Fruit fly (Drosophila melanogaster) whole organism, embryonic: ENCODE data around the gene Tg.

Source experiments
- Antp ChIP-seq: fragments of 200-800 bp; sonication (Bioruptor generic); optimal IDR thresholded peaks from 3 replicates; lab custom pipeline; 2016; ENCODE audit warnings: missing biosample characterization, missing genetic modification characterization
- B-H2 ChIP-seq: fragments of 200-800 bp; sonication (Bioruptor generic); optimal IDR thresholded peaks from 2 replicates; lab custom pipeline; 2018; ENCODE audit warnings: missing biosample characterization, mild to moderate bottlenecking, missing genetic modification characterization
- Bdp1 ChIP-seq: fragments of 200-800 bp; sonication (Bioruptor generic); optimal IDR thresholded peaks from 3 replicates; lab custom pipeline; 2016; ENCODE audit warnings: missing biosample characterization, missing genetic modification characterization
- Bteb2 ChIP-seq: fragments of 200-800 bp; sonication (Bioruptor generic); optimal IDR thresholded peaks from 2 replicates; lab custom pipeline; 2016; ENCODE audit warnings: missing biosample characterization, missing genetic modification characterization
- CG10959 ChIP-seq: fragments of 200-800 bp; sonication (Bioruptor generic); IDR thresholded peaks from 2 replicates; pipeline ENCODE4 v1.3.6; 2022; ENCODE audit warnings: missing biosample characterization, missing genetic modification characterization
- CG11696 ChIP-seq: fragments of 200-800 bp; sonication (Bioruptor generic); IDR thresholded peaks from 2 replicates; pipeline ENCODE4 v1.3.6; 2022; ENCODE audit warnings: missing biosample characterization, missing genetic modification characterization
- CG1233 ChIP-seq: fragments of 200-800 bp; sonication (Bioruptor generic); optimal IDR thresholded peaks from 4 replicates; lab custom pipeline; 2018; ENCODE audit warnings: missing biosample characterization, mild to moderate bottlenecking, missing genetic modification characterization
- CG13775 ChIP-seq: fragments of 200-800 bp; sonication (Bioruptor generic); optimal IDR thresholded peaks from 3 replicates; lab custom pipeline; 2017; ENCODE audit warnings: missing biosample characterization, mild to moderate bottlenecking, missing genetic modification characterization
- CG14860 ChIP-seq: fragments of 200-800 bp; sonication (Bioruptor generic); IDR thresholded peaks from 3 replicates; pipeline ENCODE4 v1.3.6; 2022; ENCODE audit warnings: missing biosample characterization, missing genetic modification characterization; ENCODE audit not compliant: partially characterized antibody
- CG17568 ChIP-seq: fragments of 200-800 bp; sonication (Bioruptor generic); optimal IDR thresholded peaks from 2 replicates; lab custom pipeline; 2018; ENCODE audit warnings: missing biosample characterization, mild to moderate bottlenecking, missing genetic modification characterization, moderate library complexity
- CG17829 ChIP-seq: fragments of 200-800 bp; optimal IDR thresholded peaks from 2 replicates; lab custom pipeline; 2019; ENCODE audit warnings: missing biosample characterization, mild to moderate bottlenecking, missing genetic modification characterization, moderate library complexity
- CG1792 ChIP-seq: fragments of 200-800 bp; sonication (Bioruptor generic); optimal IDR thresholded peaks from 2 replicates; lab custom pipeline; 2016; ENCODE audit warnings: missing biosample characterization, missing genetic modification characterization
- CG18599 ChIP-seq: fragments of 200-800 bp; sonication (Bioruptor generic); optimal IDR thresholded peaks from 3 replicates; lab custom pipeline; 2017; ENCODE audit warnings: missing biosample characterization, missing genetic modification characterization, mild to moderate bottlenecking, moderate library complexity, missing genetic modification reagents
- CG2889 ChIP-seq: fragments of 200-800 bp; sonication (Bioruptor generic); IDR thresholded peaks from 3 replicates; pipeline ENCODE4 v1.3.6; 2022; ENCODE audit warnings: missing biosample characterization, missing genetic modification characterization
- CG33557 ChIP-seq: fragments of 200-800 bp; sonication (Bioruptor generic); optimal IDR thresholded peaks from 2 replicates; lab custom pipeline; 2019; ENCODE audit warnings: missing biosample characterization, mild to moderate bottlenecking, missing genetic modification characterization, moderate library complexity
- CG5180 ChIP-seq: fragments of 200-800 bp; sonication (Bioruptor generic); optimal IDR thresholded peaks from 3 replicates; lab custom pipeline; 2017; ENCODE audit warnings: missing biosample characterization, missing genetic modification characterization, mild to moderate bottlenecking, moderate library complexity, missing genetic modification reagents
- CG8089 ChIP-seq: fragments of 200-800 bp; sonication (Bioruptor generic); optimal IDR thresholded peaks from 3 replicates; lab custom pipeline; 2016; ENCODE audit warnings: missing biosample characterization, missing genetic modification characterization
- CG8359 ChIP-seq: fragments of 200-800 bp; sonication (Bioruptor generic); optimal IDR thresholded peaks from 2 replicates; lab custom pipeline; 2017; ENCODE audit warnings: missing biosample characterization, mild to moderate bottlenecking, missing genetic modification characterization, borderline replicate concordance
- CG8478 ChIP-seq: fragments of >200 bp; optimal IDR thresholded peaks from 2 replicates; lab custom pipeline; 2018
- CG9215 ChIP-seq: fragments of 200-800 bp; sonication (Bioruptor generic); IDR thresholded peaks from 2 replicates; pipeline ENCODE4 v1.3.6; 2022; ENCODE audit warnings: missing biosample characterization, missing genetic modification characterization
- CG9727 ChIP-seq: fragments of 200-800 bp; sonication (Bioruptor generic); optimal IDR thresholded peaks from 3 replicates; lab custom pipeline; 2017; ENCODE audit warnings: missing biosample characterization, mild to moderate bottlenecking, missing genetic modification characterization
- CHES-1-like ChIP-seq: fragments of 200-800 bp; sonication (Bioruptor generic); optimal IDR thresholded peaks from 2 replicates; lab custom pipeline; 2016; ENCODE audit warnings: missing biosample characterization, missing genetic modification characterization
- CrebB ChIP-seq: fragments of 200-800 bp; sonication (Bioruptor generic); optimal IDR thresholded peaks from 3 replicates; lab custom pipeline; 2018; ENCODE audit warnings: missing biosample characterization, mild to moderate bottlenecking, missing genetic modification characterization
- D ChIP-seq, 2 experiments: fragments of 200-800 bp in 1 of 2; fragments of >200 bp in 1 of 2; sonication (Bioruptor generic) in 1 of 2; optimal IDR thresholded peaks; 2 replicates in 1 of 2; 3 replicates in 1 of 2; lab custom pipeline; 2017; ENCODE audit warnings: mild to moderate bottlenecking in 1 of 2, missing biosample characterization in 1 of 2, missing genetic modification characterization in 1 of 2, missing genetic modification reagents in 1 of 2
- Dip2 ChIP-seq: fragments of 200-800 bp; sonication (Bioruptor generic); IDR thresholded peaks from 2 replicates; pipeline ENCODE4 v1.3.6; 2022; ENCODE audit warnings: missing biosample characterization, missing genetic modification characterization
- HmgZ ChIP-seq: fragments of 200-800 bp; sonication (Bioruptor generic); optimal IDR thresholded peaks from 2 replicates; lab custom pipeline; 2018; ENCODE audit warnings: missing biosample characterization, mild to moderate bottlenecking, missing genetic modification characterization
- Hmx ChIP-seq: fragments of 200-800 bp; sonication (Bioruptor generic); optimal IDR thresholded peaks from 2 replicates; lab custom pipeline; 2016; ENCODE audit warnings: missing biosample characterization, missing genetic modification characterization
- Hr3 ChIP-seq: fragments of 200-800 bp; sonication (Bioruptor generic); optimal IDR thresholded peaks from 3 replicates; lab custom pipeline; 2016; ENCODE audit warnings: missing biosample characterization, missing genetic modification characterization
- Max ChIP-seq: fragments of 200-800 bp; sonication (Bioruptor generic); optimal IDR thresholded peaks from 2 replicates; lab custom pipeline; 2016; ENCODE audit warnings: missing biosample characterization, mild to moderate bottlenecking, missing genetic modification characterization
- NfI ChIP-seq: fragments of 200-800 bp; sonication (Bioruptor generic); optimal IDR thresholded peaks from 3 replicates; lab custom pipeline; 2018; ENCODE audit warnings: missing biosample characterization, mild to moderate bottlenecking, missing genetic modification characterization, moderate library complexity
- Opbp ChIP-seq: fragments of 200-800 bp; sonication (Bioruptor generic); IDR thresholded peaks from 3 replicates; pipeline ENCODE4 v1.3.6; 2022; ENCODE audit warnings: missing biosample characterization, missing genetic modification characterization; ENCODE audit not compliant: partially characterized antibody
- Pdp1 ChIP-seq, 2 experiments: fragments of 200-800 bp; sonication (Bioruptor generic); optimal IDR thresholded peaks; 3 replicates each; lab custom pipeline; 2016; ENCODE audit warnings: missing biosample characterization in 2 of 2, missing genetic modification characterization in 2 of 2, mild to moderate bottlenecking in 1 of 2, moderate library complexity in 1 of 2
- Rfx ChIP-seq: fragments of 200-800 bp; sonication (Bioruptor generic); IDR thresholded peaks from 2 replicates; pipeline ENCODE4 v1.3.6; 2022; ENCODE audit warnings: missing biosample characterization, missing genetic modification characterization
- Sin3A ChIP-seq: fragments of >200 bp; optimal IDR thresholded peaks from 2 replicates; lab custom pipeline; 2018
- Tbp ChIP-seq: fragments of >200 bp; optimal IDR thresholded peaks from 2 replicates; lab custom pipeline; 2018; ENCODE audit warnings: missing biosample characterization, missing genetic modification characterization
- Usf ChIP-seq: fragments of 200-800 bp; sonication (Bioruptor generic); optimal IDR thresholded peaks from 2 replicates; lab custom pipeline; 2017; ENCODE audit warnings: missing genotype, missing biosample characterization, missing genetic modification characterization
- chm ChIP-seq: fragments of 200-800 bp; sonication (Bioruptor generic); IDR thresholded peaks from 2 replicates; pipeline ENCODE4 v1.3.6; 2022; ENCODE audit warnings: missing biosample characterization, missing genetic modification characterization
- chn ChIP-seq: fragments of 200-800 bp; sonication (Bioruptor generic); optimal IDR thresholded peaks from 2 replicates; lab custom pipeline; 2016; ENCODE audit warnings: missing biosample characterization, missing genetic modification characterization
- dimm ChIP-seq: fragments of 200-800 bp; sonication (Bioruptor generic); IDR thresholded peaks from 2 replicates; pipeline ENCODE4 v1.3.6; 2022; ENCODE audit warnings: missing biosample characterization, missing genetic modification characterization
- dm ChIP-seq: fragments of 200-800 bp; sonication (Bioruptor generic); optimal IDR thresholded peaks from 3 replicates; lab custom pipeline; 2016; ENCODE audit warnings: missing biosample characterization, missing genetic modification characterization
- dmrt99B ChIP-seq: fragments of 200-800 bp; sonication (Bioruptor generic); optimal IDR thresholded peaks from 2 replicates; lab custom pipeline; 2018; ENCODE audit warnings: missing biosample characterization, mild to moderate bottlenecking, missing genetic modification characterization, moderate library complexity
- ems ChIP-seq: fragments of 200-800 bp; sonication (Bioruptor generic); optimal IDR thresholded peaks from 3 replicates; lab custom pipeline; 2016; ENCODE audit warnings: missing biosample characterization, missing genetic modification characterization
- fd102C ChIP-seq: fragments of 200-800 bp; sonication (Bioruptor generic); optimal IDR thresholded peaks from 2 replicates; lab custom pipeline; 2018; ENCODE audit warnings: missing biosample characterization, mild to moderate bottlenecking, missing genetic modification characterization, moderate library complexity
- grau ChIP-seq: fragments of 200-800 bp; optimal IDR thresholded peaks from 3 replicates; lab custom pipeline; 2019; ENCODE audit warnings: missing biosample characterization, mild to moderate bottlenecking, missing genetic modification characterization, moderate library complexity
- h ChIP-seq: fragments of >200 bp; optimal IDR thresholded peaks from 2 replicates; lab custom pipeline; 2017
- kay ChIP-seq: fragments of 200-800 bp; sonication (Bioruptor generic); optimal IDR thresholded peaks from 2 replicates; lab custom pipeline; 2016; ENCODE audit warnings: missing biosample characterization, missing genetic modification characterization
- lola ChIP-seq, 3 experiments: fragments of >200 bp in 2 of 3; fragments of 200-800 bp in 1 of 3; sonication (Bioruptor generic) in 1 of 3; optimal IDR thresholded peaks; 2 replicates each; lab custom pipeline; 2017 to 2019; ENCODE audit warnings: missing biosample characterization in 3 of 3, missing genetic modification characterization in 3 of 3, mild to moderate bottlenecking in 1 of 3, moderate library complexity in 1 of 3
- rib ChIP-seq: fragments of 200-800 bp; sonication (Bioruptor generic); IDR thresholded peaks from 2 replicates; pipeline ENCODE4 v1.3.6; 2022; ENCODE audit warnings: missing biosample characterization, missing genetic modification characterization
- schlank ChIP-seq: fragments of 200-800 bp; sonication (Bioruptor generic); optimal IDR thresholded peaks from 2 replicates; lab custom pipeline; 2018; ENCODE audit warnings: missing biosample characterization, mild to moderate bottlenecking, missing genetic modification characterization
- slp2 ChIP-seq: fragments of 200-800 bp; sonication (Bioruptor generic); optimal IDR thresholded peaks from 2 replicates; lab custom pipeline; 2016; ENCODE audit warnings: missing biosample characterization, missing genetic modification characterization
- trem ChIP-seq: fragments of 200-800 bp; optimal IDR thresholded peaks from 3 replicates; lab custom pipeline; 2019; ENCODE audit warnings: missing biosample characterization, mild to moderate bottlenecking, missing genetic modification characterization, moderate library complexity
- tx ChIP-seq: fragments of 200-800 bp; sonication (Bioruptor generic); optimal IDR thresholded peaks from 2 replicates; lab custom pipeline; 2016; ENCODE audit warnings: missing biosample characterization, missing genetic modification characterization

Tg gene

DNA sequence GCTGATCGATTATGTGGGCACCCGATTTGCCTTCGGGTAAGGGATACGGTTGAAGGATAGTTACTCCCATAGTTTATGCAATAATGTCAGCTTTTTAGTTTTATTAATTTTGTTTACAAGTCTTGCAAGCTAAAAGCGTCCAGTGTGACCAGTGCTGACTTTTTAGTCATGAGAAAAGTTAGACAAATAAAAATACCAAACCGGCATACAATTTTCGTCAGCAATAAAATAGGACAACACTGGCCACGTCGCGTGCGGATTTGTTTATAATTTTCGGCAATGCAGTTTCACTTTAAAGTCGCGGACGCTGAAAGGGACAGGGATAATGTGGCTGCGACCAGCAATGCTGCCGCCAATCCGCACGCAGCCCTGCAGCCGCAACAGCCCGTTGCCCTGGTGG is 61.5 kb downstream of the Tg start, which contains the start of the genes MED20 and Trf (continued):
- no peak for TF ChIP-seq Dip2 (GFP tag; lab: Robert Waterston, UW)
- TF ChIP-seq lola (GFP tag; optimal IDR thresholded peaks at IDR 0.05; lab: Kevin White, UChicago): no peak
- no peak for TF ChIP-seq CG17829 (tag; lab: Kevin White, UChicago)
- no peak for TF ChIP-seq CG14860
- TF ChIP-seq CG17568: no peak
- TF ChIP-seq D (optimal IDR thresholded peaks at IDR 0.05; lab: Kevin White, UChicago): no peak
- no peak for TF ChIP-seq D (GFP tag; optimal IDR thresholded peaks at IDR 0.05; lab: Kevin White, UChicago)
- no peak for TF ChIP-seq CG18599 (GFP tag; lab: Kevin White, UChicago)
- TF ChIP-seq chm (GFP tag; lab: Robert Waterston, UW): no peak
- peak; percentile 47 for TF ChIP-seq HmgZ (tag; lab: Kevin White, UChicago)
- TF ChIP-seq Bteb2: no peak
- no peak for TF ChIP-seq rib (GFP tag; lab: Robert Waterston, UW)
- TF ChIP-seq grau (tag; lab: Kevin White, UChicago): no peak
- TF ChIP-seq CG2889 (GFP tag; lab: Robert Waterston, UW): no peak
- TF ChIP-seq CG33557 (GFP tag; lab: Kevin White, UChicago): no peak
- no peak for TF ChIP-seq fd102C (GFP tag; lab: Kevin White, UChicago)
- TF ChIP-seq Sin3A (lab: Kevin White, UChicago): peak; percentile 51
- TF ChIP-seq Tbp (GFP tag; lab: Kevin White, UChicago): no peak
- TF ChIP-seq Max (GFP tag; lab: Kevin White, UChicago): no peak
- TF ChIP-seq Opbp: 0 out of 3 replicates have a peak, but pooled peaks have one; percentile 59
- no peak for TF ChIP-seq CG1792 (GFP tag; lab: Kevin White, UChicago)
- TF ChIP-seq CG13775 (GFP tag; lab: Kevin White, UChicago): no peak
- TF ChIP-seq CG9727 (GFP tag; lab: Kevin White, UChicago): no peak
- TF ChIP-seq slp2 (GFP tag; lab: Kevin White, UChicago): no peak
- no peak for TF ChIP-seq Usf
- TF ChIP-seq CG1233 (GFP tag; lab: Kevin White, UChicago): no peak
- no peak for TF ChIP-seq tx (GFP tag; lab: Kevin White, UChicago)
- no peak for TF ChIP-seq NfI
- no peak for TF ChIP-seq CG8359 (GFP tag; lab: Kevin White, UChicago)
- TF ChIP-seq h (lab: Kevin White, UChicago): no peak
- no peak for TF ChIP-seq CG9215
- no peak for TF ChIP-seq dmrt99B (tag; lab: Kevin White, UChicago)
- TF ChIP-seq B-H2: no peak
- no peak for TF ChIP-seq CG5180 (GFP tag; lab: Kevin White, UChicago)
- TF ChIP-seq Antp (GFP tag; lab: Kevin White, UChicago): no peak
- TF ChIP-seq Hr3 (GFP tag; lab: Kevin White, UChicago): no peak
- no peak for TF ChIP-seq CG8478
- no peak for TF ChIP-seq CG8089 (GFP tag; lab: Kevin White, UChicago)
- TF ChIP-seq trem (tag; lab: Kevin White, UChicago): no peak
- no peak for TF ChIP-seq Pdp1 (GFP tag; optimal IDR thresholded peaks at IDR 0.05; lab: Kevin White, UChicago)
- TF ChIP-seq CrebB (tag; lab: Kevin White, UChicago): no peak
- no peak for TF ChIP-seq CG11696
- TF ChIP-seq Hmx (GFP tag; lab: Kevin White, UChicago): no peak
- TF ChIP-seq dimm (GFP tag; lab: Robert Waterston, UW): no peak
- TF ChIP-seq dm (GFP tag; lab: Kevin White, UChicago): no peak
- TF ChIP-seq CHES-1-like: peak; percentile 71
- TF ChIP-seq ems (GFP tag; lab: Kevin White, UChicago): no peak
- no peak for TF ChIP-seq schlank (tag; lab: Kevin White, UChicago)
- no peak for TF ChIP-seq CG10959
- TF ChIP-seq Rfx (GFP tag; lab: Robert Waterston, UW): no peak
- TF ChIP-seq chn (GFP tag; lab: Kevin White, UChicago): no peak
- no peak for TF ChIP-seq Bdp1 (GFP tag; lab: Kevin White, UChicago)
- TF ChIP-seq kay (GFP tag; lab: Kevin White, UChicago): no peak
